Worm (Caenorhabditis elegans): ENCODE data around the gene cpg-4.

Gene cpg-4

DNA sequence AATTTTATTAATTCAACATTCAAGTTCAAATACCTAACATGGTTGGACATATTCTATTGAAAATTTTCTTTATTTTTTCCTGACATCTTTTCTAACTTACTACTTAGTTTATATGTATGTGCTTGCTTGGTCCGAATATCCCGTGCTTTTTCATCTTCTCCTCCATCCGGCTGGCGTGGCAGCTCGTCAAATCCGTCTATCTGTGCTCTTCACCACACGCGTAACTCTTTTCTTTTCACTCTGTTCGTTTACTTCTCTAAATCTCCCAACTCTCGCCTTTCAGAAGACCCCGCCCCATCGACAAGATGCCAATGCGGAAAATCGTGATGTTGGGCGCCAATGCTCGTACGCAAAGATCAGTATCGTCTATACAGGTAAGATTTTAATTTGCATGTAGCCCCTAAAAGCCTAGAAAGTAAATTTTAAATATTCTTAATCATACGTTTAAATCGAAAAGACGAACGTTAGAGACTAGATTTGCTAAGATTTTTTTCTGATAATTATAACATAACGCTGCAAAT, 31.5 kb upstream of the cpg-4 start:
- TF ChIP-seq hmg-1.1 (GFP tag; IDR thresholded peaks at IDR 0.05) (no peak), fkh-10 (GFP tag; optimal IDR thresholded peaks at IDR 0.05) (peak; percentile 18), nhr-42 (GFP tag; IDR thresholded peaks at IDR 0.05) (no peak), dve-1 (tag; optimal IDR thresholded peaks at IDR 0.05; ENCODE audit: insufficient read depth) (no peak), D1046.2 (GFP tag; IDR thresholded peaks at IDR 0.05) (no peak), hlh-30 (tag; optimal IDR thresholded peaks at IDR 0.05; ENCODE audit: insufficient read depth) (peak; percentile 56), unc-62 (GFP tag; optimal IDR thresholded peaks at IDR 0.05 in 1 of 2) (peak in 1 of 2 experiments; percentile 95), unc-62 (tag; optimal IDR thresholded peaks at IDR 0.05) (no peak), hlh-11 (tag; optimal IDR thresholded peaks at IDR 0.05) (peak; percentile 28), jun-1 (tag; optimal IDR thresholded peaks at IDR 0.05) (no peak), mep-1 (tag; optimal IDR thresholded peaks at IDR 0.05) (peak; percentile 23), mdt-29 (GFP tag; IDR thresholded peaks at IDR 0.05) (no peak), lsy-2 (tag; optimal IDR thresholded peaks at IDR 0.05) (peak in 1 of 2 experiments; percentile 7), nhr-102 (tag; optimal IDR thresholded peaks at IDR 0.05) (no peak), nhr-10 (tag; optimal IDR thresholded peaks at IDR 0.05) (no peak)

DNA sequence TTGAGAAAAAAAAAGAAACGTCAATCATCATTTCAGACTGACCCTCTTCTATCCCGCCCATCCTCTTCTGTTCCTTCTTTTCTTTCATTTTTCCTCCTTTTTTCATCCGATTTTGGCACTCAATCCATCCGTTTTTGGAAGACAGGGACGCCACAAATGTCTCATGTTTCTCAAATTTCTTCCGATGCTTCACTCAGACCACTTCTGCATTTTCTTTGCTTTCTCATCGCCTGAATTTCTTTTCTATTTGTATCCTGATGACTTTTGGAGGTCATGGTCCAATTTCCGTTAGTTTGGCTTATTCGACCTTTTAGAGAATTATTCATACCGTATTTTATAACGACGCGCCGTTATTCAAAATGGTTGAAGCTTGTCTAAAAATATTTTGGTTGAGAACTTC, 23.6 kb upstream of the cpg-4 start:
- no peak for TF ChIP-seq aly-2 (tag; optimal IDR thresholded peaks at IDR 0.05)
- no peak for TF ChIP-seq nhr-76 (tag; optimal IDR thresholded peaks at IDR 0.05)
- no peak for TF ChIP-seq F26F4.8 (GFP tag; conservative IDR thresholded peaks at IDR 0.05)
- peak in 1 of 2 experiments; percentile 91 for TF ChIP-seq unc-62 (GFP tag; optimal IDR thresholded peaks at IDR 0.05 in 1 of 2)
- no peak for TF ChIP-seq unc-62 (tag; optimal IDR thresholded peaks at IDR 0.05)

DNA sequence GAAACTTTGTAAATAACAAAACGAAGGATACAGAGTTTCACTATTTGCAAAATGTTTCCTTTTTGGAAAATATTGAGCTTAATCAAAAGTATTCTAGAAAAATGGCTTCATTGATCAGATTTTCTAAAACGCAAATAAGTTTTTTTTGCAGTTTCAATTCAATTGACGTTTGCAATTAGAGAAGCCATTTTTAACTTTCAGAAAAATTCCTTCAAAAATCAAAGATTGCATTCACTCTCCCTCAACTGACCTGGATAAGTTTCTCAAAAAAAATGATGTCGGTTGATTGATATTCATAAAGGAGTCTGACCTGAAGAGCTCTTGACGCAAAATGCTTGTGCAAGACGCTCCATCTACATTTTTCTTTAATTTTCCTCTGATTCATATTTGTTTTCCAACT, 22.5 kb upstream of the cpg-4 start:
- TF ChIP-seq nhr-76 (tag; optimal IDR thresholded peaks at IDR 0.05) (no peak), unc-62 (GFP tag; optimal IDR thresholded peaks at IDR 0.05 in 1 of 2) (peak in 1 of 2 experiments; percentile 92), unc-62 (tag; optimal IDR thresholded peaks at IDR 0.05) (no peak)

DNA sequence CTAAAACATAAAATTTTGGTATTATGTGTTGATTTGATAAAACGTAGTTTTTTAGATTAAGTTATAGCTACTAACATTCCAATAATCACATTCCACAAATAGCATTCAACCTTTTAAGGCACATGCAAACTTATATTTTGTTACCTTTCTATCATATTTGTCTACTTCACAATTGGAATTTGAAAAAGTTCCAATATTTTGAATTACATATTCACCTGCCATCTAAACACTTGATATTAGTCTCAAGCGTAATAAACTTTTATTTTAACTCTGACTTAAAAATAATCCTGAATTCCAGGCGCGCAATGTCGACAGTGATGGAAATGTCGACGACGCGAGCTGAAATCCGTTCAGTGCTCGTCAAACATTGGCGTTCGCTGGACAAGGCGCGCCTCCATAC, 20.5 kb upstream of the cpg-4 start, which contains the start of gene acy-2:
acy-2 (plus strand) TSS at position 301 of the 400 bp plus-strand sequence.
- no peak for TF ChIP-seq dve-1 (tag; optimal IDR thresholded peaks at IDR 0.05; ENCODE audit: insufficient read depth)
- no peak for TF ChIP-seq unc-130 (GFP tag; optimal IDR thresholded peaks at IDR 0.05)

DNA sequence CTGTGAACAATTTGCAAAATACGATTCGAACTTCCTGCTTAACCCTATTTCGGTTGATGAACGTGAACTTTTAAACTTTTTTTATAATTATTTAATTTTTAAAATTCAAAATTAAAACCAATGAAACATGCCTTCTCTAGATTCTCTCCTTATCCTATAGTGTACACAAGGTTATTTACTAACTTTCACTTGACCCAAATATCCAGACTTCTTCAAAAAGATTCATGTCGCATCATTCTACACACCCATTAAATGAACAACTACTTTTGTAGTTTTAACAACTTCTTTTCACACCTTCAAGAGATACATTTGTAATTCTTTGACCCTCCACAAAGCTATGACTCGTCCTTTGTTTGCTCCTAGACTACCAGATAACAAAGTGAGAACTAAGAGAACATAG, 13.5 kb upstream of the cpg-4 start:
- TF ChIP-seq saeg-2 (GFP tag; IDR thresholded peaks at IDR 0.05) (no peak), aha-1 (tag) (peak; percentile 34)

DNA sequence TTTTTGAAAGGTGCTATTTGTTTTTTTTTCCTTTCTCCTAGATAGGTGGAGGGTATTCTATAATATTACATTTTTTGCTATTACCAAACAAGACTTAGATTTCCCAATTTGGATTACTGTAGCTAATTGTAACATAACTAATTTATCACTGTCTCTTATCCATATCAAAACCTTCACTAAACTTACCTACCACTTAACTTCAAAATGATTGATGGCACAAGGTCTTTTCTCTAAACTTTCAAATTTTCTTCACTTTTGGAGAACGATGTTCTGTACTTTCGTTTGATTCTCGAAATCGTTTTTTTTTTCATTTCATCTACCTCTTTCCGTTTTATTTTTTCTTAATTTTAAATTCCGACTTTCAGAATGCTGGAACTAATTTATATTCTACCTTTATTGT, 12.8 kb upstream of the cpg-4 start, which contains the start of gene dhs-16:
dhs-16 (plus strand) TSS at position 366 of the 400 bp plus-strand sequence.
- TF ChIP-seq dmd-8 (GFP tag; IDR thresholded peaks at IDR 0.05) = no peak
- no peak for TF ChIP-seq ama-1 (optimal IDR thresholded peaks at IDR 0.05)
- no peak for TF ChIP-seq F37D6.2 (tag; optimal IDR thresholded peaks at IDR 0.05)
- TF ChIP-seq ztf-11 (tag; optimal IDR thresholded peaks at IDR 0.05) = no peak
- no peak for TF ChIP-seq R02D3.7 (tag; optimal IDR thresholded peaks at IDR 0.05)
- peak in 1 of 2 experiments; percentile 41 for TF ChIP-seq unc-62 (GFP tag; optimal IDR thresholded peaks at IDR 0.05 in 1 of 2)
- no peak for TF ChIP-seq unc-62 (tag; optimal IDR thresholded peaks at IDR 0.05)
- TF ChIP-seq madf-5 (GFP tag; IDR thresholded peaks at IDR 0.05) = no peak
- TF ChIP-seq dve-1 (tag; optimal IDR thresholded peaks at IDR 0.05; ENCODE audit: insufficient read depth) = no peak
- TF ChIP-seq vab-7 (GFP tag; IDR thresholded peaks at IDR 0.05) = no peak
- no peak for TF ChIP-seq lin-39 (tag; optimal IDR thresholded peaks at IDR 0.05)
- peak; percentile 94 for TF ChIP-seq aha-1 (tag)
- no peak for TF ChIP-seq hlh-11 (tag; optimal IDR thresholded peaks at IDR 0.05)

DNA sequence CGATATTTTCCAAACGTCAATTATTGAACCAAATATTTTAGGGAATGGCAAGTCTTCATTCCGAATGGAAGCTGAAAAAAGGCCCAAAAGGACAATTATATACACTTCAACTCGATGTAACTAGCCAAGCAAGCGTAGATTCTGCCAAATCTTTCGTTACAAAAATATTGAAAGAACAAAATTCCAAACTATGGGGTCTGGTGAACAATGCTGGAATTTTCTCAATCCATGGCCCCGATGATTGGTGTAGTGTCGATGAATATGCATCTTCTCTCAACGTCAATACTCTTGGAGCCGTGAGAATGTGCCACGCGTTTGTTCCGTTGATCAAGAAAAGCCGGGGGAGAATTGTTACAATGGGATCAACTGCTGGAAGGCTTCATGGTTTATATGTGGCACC, 12.0 kb upstream of the cpg-4 start:
- TF ChIP-seq unc-62 (GFP tag; optimal IDR thresholded peaks at IDR 0.05 in 1 of 2) = peak in 1 of 2 experiments; percentile 56
- TF ChIP-seq unc-62 (tag; optimal IDR thresholded peaks at IDR 0.05) = no peak
- TF ChIP-seq aha-1 (tag) = peak; percentile 83
- no peak for TF ChIP-seq F49E8.2 (tag; optimal IDR thresholded peaks at IDR 0.05; ENCODE audit: borderline replicate concordance)
- TF ChIP-seq egl-43 (GFP tag; IDR thresholded peaks at IDR 0.05) = no peak
- TF ChIP-seq php-3 (GFP tag; IDR thresholded peaks at IDR 0.05) = no peak
- TF ChIP-seq hmg-1.1 (GFP tag; IDR thresholded peaks at IDR 0.05) = no peak
- TF ChIP-seq daf-19 (GFP tag; conservative IDR thresholded peaks at IDR 0.05) = no peak
